Fruit fly (Drosophila melanogaster) whole organism, wandering third instar larva: ENCODE measurements around the gene S6k.

Experiments
- Dif ChIP-seq: fragments of 200-275, 200-300 bp; sonication (Bioruptor generic); optimal IDR thresholded peaks from 2 replicates; lab custom pipeline; 2018; ENCODE audit warnings: missing biosample characterization, missing genetic modification characterization; ENCODE audit not compliant: partially characterized antibody
- HLH106 ChIP-seq: fragments of 200-800 bp; optimal IDR thresholded peaks from 3 replicates; lab custom pipeline; 2019; ENCODE audit warnings: missing biosample characterization, mild to moderate bottlenecking, missing genetic modification characterization, moderate library complexity
- N ChIP-seq: fragments of >200 bp; optimal IDR thresholded peaks from 2 replicates; lab custom pipeline; 2018; ENCODE audit warnings: missing biosample characterization, missing external identifiers, missing genetic modification characterization
- fru ChIP-seq: fragments of 200-800 bp; sonication (Bioruptor generic); optimal IDR thresholded peaks from 3 replicates; lab custom pipeline; 2016; ENCODE audit warnings: missing biosample characterization, mild to moderate bottlenecking, missing genetic modification characterization
- lola ChIP-seq: fragments of >200 bp; optimal IDR thresholded peaks from 2 replicates; lab custom pipeline; 2017; ENCODE audit warnings: missing biosample characterization, missing genetic modification characterization
- pan ChIP-seq: fragments of >200 bp; optimal IDR thresholded peaks from 2 replicates; lab custom pipeline; 2017
- psq ChIP-seq: fragments of 200-800 bp; sonication (Bioruptor generic); optimal IDR thresholded peaks from 3 replicates; lab custom pipeline; 2017; ENCODE audit warnings: missing biosample characterization, mild to moderate bottlenecking, missing genetic modification characterization, moderate library complexity
- usp ChIP-seq: fragments of >200 bp; optimal IDR thresholded peaks from 2 replicates; lab custom pipeline; 2017; ENCODE audit warnings: missing biosample characterization, missing genetic modification characterization
- woc ChIP-seq: sonication (Bioruptor generic); optimal IDR thresholded peaks from 2 replicates; lab custom pipeline; 2016; ENCODE audit warnings: missing biosample characterization, mild to moderate bottlenecking, missing genetic modification characterization

DNA sequence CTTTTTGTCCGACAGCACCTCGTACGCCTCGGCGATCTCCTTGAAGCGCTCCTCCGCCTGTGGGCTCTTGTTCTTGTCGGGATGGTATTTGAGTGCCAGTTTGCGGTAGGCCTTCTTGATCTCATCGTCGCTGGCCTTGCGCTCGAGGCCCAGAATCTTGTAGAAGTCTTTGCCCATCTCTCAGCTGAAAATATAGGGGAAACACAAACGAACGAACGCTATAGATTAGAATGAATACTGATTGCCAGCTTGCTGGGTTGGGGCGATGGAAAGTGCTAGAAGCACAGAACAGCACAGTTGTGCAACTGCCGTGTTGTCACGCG is 59.4 kb downstream of the S6k start:
- no peak for TF ChIP-seq HLH106 (tag; lab: Kevin White, UChicago)
- no peak for TF ChIP-seq psq (GFP tag; lab: Kevin White, UChicago)
- no peak for TF ChIP-seq pan (lab: Kevin White, UChicago)
- TF ChIP-seq Dif: no peak
- TF ChIP-seq fru: no peak
- TF ChIP-seq woc (GFP tag; lab: Kevin White, UChicago): no peak
- no peak for TF ChIP-seq usp
- TF ChIP-seq lola: no peak
- no peak for TF ChIP-seq N (GFP tag; lab: Kevin White, UChicago)
